Worm (Caenorhabditis elegans) whole organism, late embryonic: Measurements from ENCODE around the gene Y46E12A.2.

ENCODE experiments used
- C08G9.2 ChIP-seq: sonication (generic microtip); optimal IDR thresholded peaks from 2 replicates; lab custom pipeline; 2016; ENCODE audit warnings: mild to moderate bottlenecking, missing genetic modification characterization, moderate library complexity, missing compliant biosample characterization
- C38D4.7 ChIP-seq: fragments of 200-800 bp; sonication (Bioruptor generic); optimal IDR thresholded peaks from 2 replicates; lab custom pipeline; 2018; ENCODE audit warnings: mild to moderate bottlenecking, missing genetic modification characterization, moderate library complexity, missing compliant biosample characterization
- F13H6.1 ChIP-seq: sonication (generic microtip); optimal IDR thresholded peaks from 2 replicates; lab custom pipeline; 2016; ENCODE audit warnings: missing genetic modification characterization, missing compliant biosample characterization
- ahr-1 ChIP-seq: sonication (generic microtip); optimal IDR thresholded peaks from 2 replicates; lab custom pipeline; 2016; ENCODE audit warnings: missing genetic modification characterization, missing compliant biosample characterization
- ceh-18 ChIP-seq: sonication (generic microtip); optimal IDR thresholded peaks from 2 replicates; lab custom pipeline; 2016; ENCODE audit warnings: missing genetic modification characterization, missing compliant biosample characterization
- ceh-31 ChIP-seq: sonication (generic microtip); optimal IDR thresholded peaks from 2 replicates; lab custom pipeline; 2016; ENCODE audit warnings: missing genetic modification characterization, missing compliant biosample characterization
- che-1 ChIP-seq: sonication (generic microtip); optimal IDR thresholded peaks from 2 replicates; lab custom pipeline; 2016; ENCODE audit warnings: mild to moderate bottlenecking, missing genetic modification characterization, missing compliant biosample characterization
- dve-1 ChIP-seq: sonication (generic microtip); optimal IDR thresholded peaks from 2 replicates; lab custom pipeline; 2017; ENCODE audit warnings: antibody characterized with exemption, mild to moderate bottlenecking, missing genetic modification characterization, missing compliant biosample characterization
- elt-4 ChIP-seq: sonication (generic microtip); optimal IDR thresholded peaks from 2 replicates; lab custom pipeline; 2016; ENCODE audit warnings: missing genetic modification characterization, missing compliant biosample characterization
- fkh-10 ChIP-seq: fragments of 150-350 bp; optimal IDR thresholded peaks from 2 replicates; lab custom pipeline; 2014; ENCODE audit warnings: missing biosample characterization, missing genetic modification reagents, missing genetic modification characterization
- fkh-6 ChIP-seq: sonication (generic microtip); optimal IDR thresholded peaks from 2 replicates; lab custom pipeline; 2016; ENCODE audit warnings: missing genetic modification characterization, missing compliant biosample characterization
- gmeb-2 ChIP-seq: sonication (generic microtip); optimal IDR thresholded peaks from 2 replicates; lab custom pipeline; 2016; ENCODE audit warnings: missing genetic modification characterization, inconsistent platforms, missing compliant biosample characterization
- hlh-30 ChIP-seq: sonication (generic microtip); optimal IDR thresholded peaks from 2 replicates; lab custom pipeline; 2017; ENCODE audit warnings: antibody characterized with exemption, missing genetic modification characterization, missing compliant biosample characterization; ENCODE audit not compliant: insufficient read depth
- hlh-6 ChIP-seq: sonication (generic microtip); optimal IDR thresholded peaks from 2 replicates; lab custom pipeline; 2016; ENCODE audit warnings: missing genotype, missing genetic modification characterization, missing compliant biosample characterization
- hlh-8 ChIP-seq: sonication (generic microtip); optimal IDR thresholded peaks from 2 replicates; lab custom pipeline; 2016; ENCODE audit warnings: missing genotype, missing genetic modification characterization, missing compliant biosample characterization
- madf-2 ChIP-seq: sonication (generic microtip); optimal IDR thresholded peaks from 2 replicates; lab custom pipeline; 2017; ENCODE audit warnings: missing genetic modification characterization, missing compliant biosample characterization
- nfya-1 ChIP-seq: sonication (generic microtip); optimal IDR thresholded peaks from 2 replicates; lab custom pipeline; 2017; ENCODE audit warnings: missing genetic modification characterization, mild to moderate bottlenecking, missing compliant biosample characterization, antibody characterized with exemption, moderate library complexity
- nhr-232 ChIP-seq: sonication (generic microtip); optimal IDR thresholded peaks from 2 replicates; lab custom pipeline; 2016; ENCODE audit warnings: missing genetic modification characterization, missing compliant biosample characterization
- pag-3 ChIP-seq: sonication (generic microtip); optimal IDR thresholded peaks from 2 replicates; lab custom pipeline; 2016; ENCODE audit warnings: missing compliant biosample characterization, missing genetic modification characterization, borderline replicate concordance
- pqm-1 ChIP-seq: sonication (generic microtip); optimal IDR thresholded peaks from 2 replicates; lab custom pipeline; 2016; ENCODE audit warnings: missing genetic modification characterization, missing compliant biosample characterization
- pros-1 ChIP-seq: fragments of 150-350 bp; optimal IDR thresholded peaks from 2 replicates; lab custom pipeline; 2014; ENCODE audit warnings: missing biosample characterization, missing genetic modification reagents, missing genetic modification characterization
- ref-2 ChIP-seq: sonication (generic microtip); optimal IDR thresholded peaks from 2 replicates; lab custom pipeline; 2016; ENCODE audit warnings: missing genetic modification characterization, missing compliant biosample characterization
- rnt-1 ChIP-seq: sonication (generic microtip); optimal IDR thresholded peaks from 2 replicates; lab custom pipeline; 2016; ENCODE audit warnings: missing genetic modification characterization, missing compliant biosample characterization
- tbx-2 ChIP-seq: sonication (generic microtip); optimal IDR thresholded peaks from 2 replicates; lab custom pipeline; 2016; ENCODE audit warnings: missing genetic modification characterization, missing compliant biosample characterization
- unc-42 ChIP-seq: sonication (generic microtip); optimal IDR thresholded peaks from 2 replicates; lab custom pipeline; 2016; ENCODE audit warnings: missing genotype, missing genetic modification characterization, missing compliant biosample characterization
- unc-55 ChIP-seq: sonication (generic microtip); optimal IDR thresholded peaks from 2 replicates; lab custom pipeline; 2017; ENCODE audit warnings: missing biosample characterization, missing genetic modification reagents, missing genetic modification characterization
- ztf-16 ChIP-seq: sonication (generic microtip); optimal IDR thresholded peaks from 2 replicates; lab custom pipeline; 2017; ENCODE audit warnings: missing genetic modification characterization, missing compliant biosample characterization

The Y46E12A.2 gene

DNA sequence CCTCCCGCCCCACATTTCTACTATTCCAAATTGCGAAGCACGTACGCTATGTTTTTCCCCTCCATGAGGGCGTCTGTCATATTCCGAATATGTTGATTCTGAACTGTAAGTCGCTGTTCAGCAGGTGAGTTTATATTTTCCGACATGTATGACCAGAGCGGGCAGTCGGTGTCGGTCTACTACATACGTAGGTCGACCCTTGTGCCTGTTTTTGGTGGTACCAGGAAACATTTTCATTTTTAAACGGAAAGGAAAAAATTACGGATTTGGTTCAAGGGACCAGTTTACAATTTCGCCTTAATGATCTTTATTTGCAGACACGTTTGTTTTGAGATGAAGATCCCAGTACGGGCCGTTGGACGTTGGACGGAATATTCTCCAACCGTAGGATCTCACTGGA, at the start of gene Y46E12A.2:
Gene Y46E12A.2, plus strand, starts transcription at position 301 of the 400 bp plus-strand sequence.
- TF ChIP-seq gmeb-2 (tag; lab: Kevin White, UChicago) (no peak), F13H6.1 (no peak), tbx-2 (tag; lab: Kevin White, UChicago) (no peak), ceh-31 (no peak), che-1 (tag; lab: Kevin White, UChicago) (no peak), fkh-6 (no peak), ref-2 (tag; lab: Kevin White, UChicago) (no peak), nfya-1 (tag; lab: Kevin White, UChicago) (no peak)

DNA sequence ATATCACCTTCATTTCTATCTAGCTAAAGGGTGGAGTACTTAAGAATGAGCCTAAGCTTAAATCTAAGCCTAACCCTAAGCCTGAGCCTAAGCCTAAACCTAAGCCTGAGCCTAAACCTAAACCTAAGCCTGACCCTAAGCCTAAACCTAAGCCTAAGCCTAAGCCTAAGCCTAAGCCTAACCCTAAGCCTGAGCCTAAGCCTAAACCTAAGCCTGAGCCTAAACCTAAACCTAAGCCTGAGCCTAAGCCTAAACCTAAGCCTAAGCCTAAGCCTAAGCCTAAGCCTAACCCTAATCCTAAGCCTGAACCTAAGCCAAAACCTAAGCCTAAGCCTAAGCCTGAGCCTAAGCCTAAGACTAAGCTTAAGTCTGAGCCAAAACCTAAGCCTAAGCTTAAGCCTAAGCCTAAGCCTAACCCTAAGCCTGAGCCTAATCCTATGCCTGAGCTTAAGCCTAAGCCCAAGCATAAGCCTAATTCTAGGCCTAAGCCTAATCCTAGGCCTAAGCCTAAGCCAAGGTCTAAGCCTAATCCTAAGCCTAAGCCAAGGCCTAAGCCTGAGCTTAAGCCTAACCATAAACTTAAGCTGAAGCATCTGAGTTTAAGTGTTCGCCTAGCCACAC, 44.6 kb upstream of the Y46E12A.2 start:
- TF ChIP-seq pqm-1 (tag; lab: Kevin White, UChicago) (no peak), pros-1 (tag; lab: Kevin White, UChicago) (no peak), ahr-1 (tag; lab: Kevin White, UChicago) (no peak), dve-1 (tag; lab: Kevin White, UChicago) (peak; percentile 98), unc-55 (no peak), C38D4.7 (GFP tag; lab: Kevin White, UChicago) (no peak)

DNA sequence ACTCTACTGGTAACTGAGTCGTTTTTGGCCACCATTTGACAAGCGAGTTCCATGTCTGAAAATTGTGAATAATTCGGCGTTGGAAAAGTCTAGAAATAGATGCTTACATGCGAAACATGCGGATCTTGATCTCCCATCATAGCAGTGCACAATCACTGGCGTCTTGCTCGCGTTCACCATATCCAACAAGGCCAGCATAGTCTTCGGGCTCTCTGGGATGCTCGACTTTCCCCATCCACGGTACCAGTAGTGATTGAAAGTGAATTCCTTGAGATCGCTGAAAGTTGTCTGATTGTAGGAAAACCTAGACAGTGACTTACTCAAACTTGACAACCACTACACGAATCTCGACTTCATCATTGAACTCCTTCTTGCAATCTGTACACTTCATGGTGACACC, 41.0 kb upstream of the Y46E12A.2 start:
- TF ChIP-seq rnt-1 (no peak), madf-2 (no peak), elt-4 (tag; lab: Kevin White, UChicago) (no peak)

DNA sequence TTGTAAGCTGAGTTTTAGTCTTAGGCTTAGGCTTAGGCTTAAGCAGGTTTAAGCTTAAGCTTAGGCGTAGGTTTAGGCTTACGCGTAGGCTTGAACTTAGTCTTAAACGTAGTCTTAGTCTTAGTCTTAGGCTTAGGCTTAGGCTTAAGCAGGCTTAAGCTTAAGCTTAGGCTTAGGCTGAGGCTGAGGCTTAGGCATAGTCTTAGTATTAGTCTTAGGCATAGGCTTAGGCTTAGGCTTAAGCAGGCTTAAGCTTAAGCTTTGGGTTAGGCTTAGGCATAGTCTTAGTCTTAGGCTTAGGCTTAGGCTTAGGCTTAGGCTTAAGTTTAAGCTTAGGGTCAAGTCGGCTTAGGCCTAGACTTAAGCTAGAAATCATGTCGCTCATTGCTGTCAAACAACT, 39.9 kb upstream of the Y46E12A.2 start:
- TF ChIP-seq ahr-1 (tag; lab: Kevin White, UChicago): no peak
- peak; percentile 77 for TF ChIP-seq dve-1 (tag; lab: Kevin White, UChicago)

DNA sequence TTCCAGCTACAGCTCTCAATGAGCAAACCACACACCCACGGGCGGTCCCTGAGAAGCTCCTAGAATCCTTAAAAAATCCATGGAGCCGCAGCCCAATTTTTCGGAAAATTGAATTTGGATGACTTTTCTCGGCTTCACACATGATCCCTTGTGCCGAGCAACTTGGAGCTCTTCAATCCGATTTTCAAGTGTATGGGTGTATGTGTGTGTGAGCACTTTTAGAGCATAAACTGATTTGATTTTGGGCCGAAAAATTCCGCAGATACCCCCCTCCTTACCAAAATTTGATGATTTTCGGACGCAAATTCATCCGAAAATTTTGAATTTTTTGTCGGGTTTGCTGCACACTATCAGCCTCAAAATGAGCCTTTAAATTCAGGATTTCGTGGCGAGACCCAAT, 26.9 kb upstream of the Y46E12A.2 start:
- no peak for TF ChIP-seq ceh-31
- TF ChIP-seq unc-42 (tag; lab: Kevin White, UChicago): peak; percentile 88

DNA sequence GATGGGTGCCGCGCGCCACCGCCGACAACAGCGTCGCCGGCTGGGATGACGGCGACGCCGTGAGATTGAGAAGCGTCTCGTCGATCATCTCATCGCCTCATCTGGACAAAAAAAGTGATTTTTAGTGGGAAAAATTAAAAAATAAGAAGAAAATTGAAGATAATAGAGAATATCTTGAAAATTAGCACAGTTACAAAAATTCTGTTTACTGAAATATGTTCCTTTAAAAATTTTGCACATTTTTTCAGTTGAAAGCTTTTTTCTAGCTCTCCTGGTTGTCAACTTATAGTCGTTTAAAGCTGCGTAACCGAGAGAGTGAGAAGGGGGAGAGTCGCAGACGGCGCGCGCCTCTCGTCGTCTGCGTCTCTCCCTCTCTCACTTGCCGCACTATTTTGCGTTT, 25.7 kb upstream of the Y46E12A.2 start, which contains the start of gene ser-4:
Gene ser-4, minus strand, starts transcription at position 101 of the 400 bp plus-strand sequence.
- TF ChIP-seq madf-2: no peak
- no peak for TF ChIP-seq pag-3 (tag; lab: Kevin White, UChicago)
- no peak for TF ChIP-seq ceh-31

DNA sequence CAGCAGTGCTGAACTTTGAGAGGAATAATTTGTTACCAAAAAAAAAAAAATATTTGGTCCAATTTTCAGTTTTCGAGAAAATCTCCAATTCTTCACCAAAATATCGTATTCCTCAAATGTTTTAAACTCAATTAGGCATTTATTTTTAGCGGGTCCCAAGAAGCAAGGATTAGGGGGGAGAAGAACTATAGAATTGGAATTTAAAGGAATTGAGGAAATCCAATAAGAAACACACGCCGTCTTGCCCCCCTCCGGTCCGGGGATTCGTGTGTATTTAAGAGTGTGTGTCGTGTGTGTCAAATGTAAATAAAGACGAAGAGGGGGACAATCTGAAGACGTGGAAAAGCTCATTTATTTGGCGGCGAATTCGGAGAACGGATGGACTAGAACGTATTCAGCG, 25.3 kb upstream of the Y46E12A.2 start:
- TF ChIP-seq unc-42 (tag; lab: Kevin White, UChicago): peak; percentile 51
- no peak for TF ChIP-seq hlh-6

DNA sequence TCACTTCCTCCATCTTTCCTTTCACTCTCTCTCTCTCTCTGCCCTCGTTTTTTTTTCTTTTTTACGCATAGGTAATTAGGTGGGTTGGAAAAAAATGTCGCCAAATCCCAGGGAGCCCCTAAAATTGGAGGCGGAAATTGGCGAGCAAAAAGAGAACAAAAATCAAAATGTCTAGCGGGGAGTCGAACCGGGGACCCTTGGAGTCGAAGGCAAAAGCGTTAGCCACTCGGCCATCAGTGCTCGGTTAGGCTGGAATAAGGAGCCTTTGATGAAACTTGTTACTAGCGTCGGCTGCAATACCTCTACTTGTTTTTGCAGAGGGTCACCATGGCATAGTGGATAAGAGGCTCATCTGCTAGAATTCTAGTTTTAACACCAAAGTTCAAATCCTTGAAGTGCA, 15.7 kb upstream of the Y46E12A.2 start:
- no peak for TF ChIP-seq nhr-232 (tag; lab: Kevin White, UChicago)
- no peak for TF ChIP-seq ztf-16 (tag; lab: Kevin White, UChicago)
- no peak for TF ChIP-seq pqm-1 (tag; lab: Kevin White, UChicago)
- TF ChIP-seq hlh-30: no peak
- TF ChIP-seq hlh-8 (tag; lab: Kevin White, UChicago): no peak
- no peak for TF ChIP-seq ceh-18 (tag; lab: Kevin White, UChicago)
- TF ChIP-seq C08G9.2 (tag; lab: Kevin White, UChicago): no peak
- no peak for TF ChIP-seq fkh-10 (GFP tag; lab: Kevin White, UChicago)
